Worm (Caenorhabditis elegans) whole organism, L2 larva: ENCODE measurements around the gene cct-6.

ENCODE experiments used
- ZK546.5 ChIP-seq: sonication (generic microtip); optimal IDR thresholded peaks from 2 replicates; lab custom pipeline; 2017; ENCODE audit warnings: missing biosample characterization, missing genetic modification characterization
- ama-1 ChIP-seq: fragments of 150-350 bp; optimal IDR thresholded peaks from 2 replicates; lab custom pipeline; 2018; ENCODE audit warnings: inconsistent platforms
- lin-13 ChIP-seq: fragments of 150-350 bp; optimal IDR thresholded peaks from 2 replicates; lab custom pipeline; 2014; ENCODE audit warnings: missing biosample characterization, missing genetic modification reagents, missing genetic modification characterization
- mab-5 ChIP-seq: fragments of 150-350 bp; optimal IDR thresholded peaks from 2 replicates; lab custom pipeline; 2014; ENCODE audit warnings: missing biosample characterization, missing genetic modification characterization
- skn-1 ChIP-seq: sonication (generic microtip); optimal IDR thresholded peaks from 2 replicates; lab custom pipeline; 2017; ENCODE audit warnings: missing biosample characterization, missing genetic modification characterization

DNA sequence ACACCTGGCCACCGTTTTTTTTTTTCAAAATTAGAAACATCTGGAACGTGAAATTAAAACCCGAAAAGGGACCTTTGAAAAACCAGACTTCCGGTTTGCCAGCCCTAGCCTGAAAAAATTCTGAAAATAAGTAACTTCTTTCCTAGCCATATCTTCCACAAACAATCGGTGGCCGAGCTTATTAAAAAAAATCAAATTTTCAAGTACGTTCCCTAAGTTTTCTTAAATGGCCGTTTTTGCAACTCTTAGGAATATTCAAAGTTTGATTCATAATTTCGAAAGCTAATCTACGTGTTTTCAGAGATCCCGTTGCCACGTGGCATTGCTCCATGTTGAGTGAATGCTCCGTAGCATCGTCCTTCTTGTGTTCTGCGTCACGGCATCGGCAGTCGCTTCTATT, 31.9 kb downstream of the cct-6 start, which contains the start of gene R12B2.8:
- TF ChIP-seq ZK546.5 (tag; lab: Kevin White, UChicago) (no peak), lin-13 (GFP tag; lab: Kevin White, UChicago) (no peak), ama-1 (no peak), mab-5 (tag; lab: Kevin White, UChicago) (no peak), skn-1 (tag; lab: Kevin White, UChicago) (no peak)
